Worm (Caenorhabditis elegans): ENCODE data around the gene F36H5.18.

Gene F36H5.18

DNA sequence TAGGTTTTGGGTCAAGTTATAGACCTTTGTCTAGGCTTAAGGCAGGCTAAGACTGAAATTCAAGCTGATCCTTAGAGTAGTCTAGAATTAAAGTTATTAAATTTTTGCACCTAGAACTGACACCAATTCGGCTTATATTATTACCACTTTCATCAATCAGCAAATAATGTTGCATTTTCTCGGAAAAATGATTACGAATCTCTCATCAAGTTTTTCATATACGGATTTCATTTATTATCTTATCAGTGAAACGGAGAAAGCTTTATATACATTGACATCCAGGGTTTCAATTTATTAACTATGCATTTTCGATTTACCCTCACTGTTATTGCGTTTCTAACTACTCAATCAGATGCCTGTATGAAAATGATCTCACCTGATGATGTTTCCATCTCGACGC lies 18.5 kb upstream of the F36H5.18 start, which contains the start of gene K07G6.1:
Gene K07G6.1, plus strand, starts transcription at position 301 of the 400 bp plus-strand sequence.
- TF ChIP-seq tbx-2 (tag; optimal IDR thresholded peaks at IDR 0.05) (no peak), nhr-12 (tag; optimal IDR thresholded peaks at IDR 0.05) (no peak), fos-1 (tag; optimal IDR thresholded peaks at IDR 0.05) (no peak), hmg-11 (tag; optimal IDR thresholded peaks at IDR 0.05) (no peak), nhr-77 (tag; optimal IDR thresholded peaks at IDR 0.05) (no peak), pqm-1 (tag; optimal IDR thresholded peaks at IDR 0.05) (no peak)

DNA sequence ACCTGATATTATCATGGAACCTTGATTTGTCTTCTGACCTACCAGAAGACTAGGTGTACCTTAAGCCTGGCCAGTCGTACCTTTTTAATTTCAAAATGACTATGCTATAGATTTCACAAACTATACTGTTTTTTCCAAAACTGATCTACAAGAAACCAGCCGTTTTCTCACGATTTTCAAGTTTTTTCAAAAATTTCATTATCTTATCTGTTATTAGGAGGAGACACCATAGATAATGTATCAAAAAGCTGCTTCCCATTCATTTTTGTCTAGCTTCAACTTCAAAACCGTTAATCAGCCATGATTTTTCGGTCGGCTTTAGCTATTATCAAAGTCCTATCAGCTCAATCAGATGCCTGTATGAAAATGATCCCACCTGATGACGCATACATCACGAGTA lies 17.2 kb upstream of the F36H5.18 start, which contains the start of gene F36H5.12:
Gene F36H5.12, plus strand, starts transcription at position 301 of the 400 bp plus-strand sequence.
- TF ChIP-seq lsy-12 (tag; optimal IDR thresholded peaks at IDR 0.05), result no peak

DNA sequence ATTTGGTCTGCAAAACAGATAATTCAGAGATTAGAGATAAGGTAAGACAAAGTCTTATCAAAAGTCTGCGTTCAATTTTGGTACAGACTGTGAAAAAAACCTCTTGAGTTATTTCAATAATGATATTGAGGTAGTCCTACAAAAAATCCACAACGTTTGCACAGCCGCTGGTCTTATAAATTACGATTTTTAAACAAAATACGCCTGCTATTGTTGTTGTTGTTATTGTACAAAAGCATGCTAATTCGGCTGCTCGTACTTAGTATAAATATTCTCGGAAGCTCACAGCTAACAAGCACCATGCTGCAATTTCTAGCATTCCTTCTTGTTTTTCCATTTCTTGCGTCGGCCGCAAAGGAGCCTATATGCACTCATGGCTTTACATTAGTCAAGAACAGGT lies 15.5 kb upstream of the F36H5.18 start, which contains the start of gene clec-19:
Gene clec-19, plus strand, starts transcription at position 301 of the 400 bp plus-strand sequence.
- TF ChIP-seq nhr-25 (tag; optimal IDR thresholded peaks at IDR 0.05) (no peak), tbx-2 (tag; optimal IDR thresholded peaks at IDR 0.05) (no peak), nfya-1 (tag; optimal IDR thresholded peaks at IDR 0.05; ENCODE audit: insufficient read depth) (no peak), unc-62 (GFP tag; optimal IDR thresholded peaks at IDR 0.05) (no peak), pqm-1 (tag; optimal IDR thresholded peaks at IDR 0.05) (no peak), fkh-2 (tag; optimal IDR thresholded peaks at IDR 0.05) (no peak), unc-39 (tag; optimal IDR thresholded peaks at IDR 0.05) (no peak), mml-1 (tag; optimal IDR thresholded peaks at IDR 0.05) (no peak), nhr-12 (tag; optimal IDR thresholded peaks at IDR 0.05) (no peak), lsy-12 (tag; optimal IDR thresholded peaks at IDR 0.05) (no peak), nhr-11 (tag; optimal IDR thresholded peaks at IDR 0.05) (no peak), nhr-43 (tag; optimal IDR thresholded peaks at IDR 0.05; ENCODE audit: poor library complexity, severe bottlenecking) (no peak), R02D3.7 (tag; optimal IDR thresholded peaks at IDR 0.05) (no peak), fkh-10 (GFP tag; optimal IDR thresholded peaks at IDR 0.05) (no peak), ztf-11 (tag; optimal IDR thresholded peaks at IDR 0.05) (no peak), fos-1 (tag; optimal IDR thresholded peaks at IDR 0.05) (no peak), lin-15B (tag; optimal IDR thresholded peaks at IDR 0.05) (no peak), lin-39 (tag; optimal IDR thresholded peaks at IDR 0.05) (no peak)

DNA sequence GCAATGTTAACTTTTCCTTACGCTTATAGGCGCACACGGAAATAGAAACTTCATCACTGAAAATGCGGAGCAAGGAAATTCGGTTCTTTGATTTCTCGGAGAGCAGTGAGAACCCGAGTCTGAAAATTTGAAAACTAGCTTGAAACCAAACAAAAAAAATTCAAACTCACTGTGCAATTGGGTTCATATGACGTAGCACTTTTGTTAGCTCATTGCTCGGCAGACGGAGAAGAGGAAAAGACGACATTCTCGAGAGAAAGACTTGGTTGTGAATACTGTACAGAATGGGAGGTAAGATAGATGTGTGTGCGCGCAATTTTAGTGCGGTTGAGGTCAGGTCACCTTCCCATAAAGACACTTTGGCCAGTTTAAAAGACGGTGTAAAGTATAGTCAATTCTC lies 9.3 kb upstream of the F36H5.18 start, which contains the start of the genes F36H5.13 and F36H5.8:
Gene F36H5.13, minus strand, starts transcription at position 101 of the 400 bp plus-strand sequence.
Gene F36H5.8, minus strand, starts transcription at position 274 of the 400 bp plus-strand sequence.
- TF ChIP-seq nhr-77 (tag; optimal IDR thresholded peaks at IDR 0.05) (no peak), nhr-76 (tag; optimal IDR thresholded peaks at IDR 0.05) (no peak), nhr-25 (tag; optimal IDR thresholded peaks at IDR 0.05) (no peak), daf-12 (tag; optimal IDR thresholded peaks at IDR 0.05) (no peak), ceh-16 (tag; optimal IDR thresholded peaks at IDR 0.05) (no peak), lin-39 (tag; optimal IDR thresholded peaks at IDR 0.05) (no peak), eor-1 (tag; optimal IDR thresholded peaks at IDR 0.05) (no peak), ceh-82 (tag; optimal IDR thresholded peaks at IDR 0.05) (no peak), elt-3 (tag; optimal IDR thresholded peaks at IDR 0.05) (no peak), snpc-4 (tag; optimal IDR thresholded peaks at IDR 0.05) (no peak), nhr-12 (tag; optimal IDR thresholded peaks at IDR 0.05) (no peak), elt-1 (tag; optimal IDR thresholded peaks at IDR 0.05) (no peak), hmg-11 (tag; optimal IDR thresholded peaks at IDR 0.05) (no peak), sea-2 (GFP tag; optimal IDR thresholded peaks at IDR 0.05) (no peak), skn-1 (tag; optimal IDR thresholded peaks at IDR 0.05) (no peak)

DNA sequence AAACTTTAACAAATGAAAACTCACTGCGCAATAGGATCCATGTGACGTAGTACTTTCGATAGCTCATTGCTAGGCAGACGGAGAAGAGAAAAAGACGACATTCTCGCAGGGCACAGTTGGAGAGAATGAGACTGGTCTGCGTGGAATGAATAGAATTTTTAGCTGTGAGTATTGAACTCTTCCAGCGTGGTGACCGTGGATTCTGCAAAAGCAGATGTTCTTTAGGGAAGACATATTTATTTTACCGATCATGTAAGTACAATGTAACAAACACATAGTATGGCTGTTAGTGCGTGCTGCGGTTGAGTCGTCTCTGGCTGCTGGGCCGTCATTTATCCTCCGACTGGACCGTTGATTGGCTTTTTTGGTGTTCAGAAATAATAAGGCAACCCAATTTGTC lies 6.7 kb upstream of the F36H5.18 start, which contains the start of gene F36H5.9:
Gene F36H5.9, minus strand, starts transcription at position 101 of the 400 bp plus-strand sequence.
- no peak for TF ChIP-seq lin-15B (tag; optimal IDR thresholded peaks at IDR 0.05)
- no peak for TF ChIP-seq mdl-1 (tag; optimal IDR thresholded peaks at IDR 0.05)
- no peak for TF ChIP-seq eor-1 (tag; optimal IDR thresholded peaks at IDR 0.05)
- no peak for TF ChIP-seq fkh-2 (tag; optimal IDR thresholded peaks at IDR 0.05)
- no peak for TF ChIP-seq elt-3 (tag; optimal IDR thresholded peaks at IDR 0.05)
- no peak for TF ChIP-seq sea-2 (GFP tag; optimal IDR thresholded peaks at IDR 0.05)
- no peak for TF ChIP-seq ZK546.5 (tag; optimal IDR thresholded peaks at IDR 0.05)
- no peak for TF ChIP-seq egl-27 (tag; optimal IDR thresholded peaks at IDR 0.05)
- no peak for TF ChIP-seq fkh-10 (GFP tag; optimal IDR thresholded peaks at IDR 0.05)
- no peak for TF ChIP-seq fos-1 (tag; optimal IDR thresholded peaks at IDR 0.05)
- no peak for TF ChIP-seq pqm-1 (tag; optimal IDR thresholded peaks at IDR 0.05)
- no peak for TF ChIP-seq nhr-76 (tag; optimal IDR thresholded peaks at IDR 0.05)
- TF ChIP-seq ceh-9 (tag; optimal IDR thresholded peaks at IDR 0.05), result no peak
- no peak for TF ChIP-seq ceh-82 (tag; optimal IDR thresholded peaks at IDR 0.05)
- TF ChIP-seq daf-12 (tag; optimal IDR thresholded peaks at IDR 0.05), result no peak
